Fruit fly (Drosophila melanogaster): ENCODE measurements around the gene heca.

Gene heca

DNA sequence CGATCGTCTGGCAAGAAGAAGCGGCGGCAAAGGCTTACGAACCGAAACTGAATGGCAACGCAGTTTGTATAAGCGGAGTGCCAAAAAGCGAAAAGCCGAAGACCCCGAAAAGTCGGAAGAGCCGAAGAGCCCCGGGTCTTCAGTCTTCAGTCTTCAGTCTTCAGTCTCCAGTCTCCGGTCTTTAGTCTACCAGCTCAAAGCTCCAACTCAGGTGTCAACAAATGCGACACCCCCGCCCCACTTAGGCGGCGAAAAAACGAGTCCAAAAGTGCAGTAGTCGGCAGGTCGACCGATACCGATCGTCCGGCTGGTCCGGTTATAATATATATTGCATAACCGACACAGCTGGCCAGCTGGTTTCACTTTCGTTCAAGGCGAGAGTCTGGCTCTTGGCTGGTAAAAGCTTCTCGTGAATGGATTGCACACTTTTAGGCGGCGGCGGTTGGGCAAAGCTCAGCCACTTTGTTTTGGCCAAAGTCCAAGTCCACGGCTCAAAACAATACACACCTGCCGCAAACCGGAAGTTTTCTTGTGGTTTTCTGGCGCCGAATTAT lies 34.4 kb upstream of the heca start, which contains the start of gene CG9737:
TSS of gene CG9737 (minus strand) at position 51 of the 554 bp plus-strand sequence.
- TF ChIP-seq Sox15 (GFP tag; optimal IDR thresholded peaks at IDR 0.05) (no peak), CG6792 (GFP tag; optimal IDR thresholded peaks at IDR 0.05) (no peak), CG9139 (GFP tag; optimal IDR thresholded peaks at IDR 0.05) (peak; percentile 89), Eip93F (GFP tag; optimal IDR thresholded peaks at IDR 0.05) (peak; percentile 27), eg (GFP tag; IDR thresholded peaks at IDR 0.05) (peak; percentile 82), Eip78C (GFP tag) (peak; percentile 90), dsx (GFP tag; optimal IDR thresholded peaks at IDR 0.05; ENCODE audit: poor library complexity, severe bottlenecking) (peak; percentile 63), lz (GFP tag; optimal IDR thresholded peaks at IDR 0.05) (no peak), CG3032 (tag; optimal IDR thresholded peaks at IDR 0.05) (peak; percentile 24), CG16779 (tag; optimal IDR thresholded peaks at IDR 0.05) (peak; percentile 84), Hr38 (GFP tag; optimal IDR thresholded peaks at IDR 0.05) (no peak), Hr4 (GFP tag; optimal IDR thresholded peaks at IDR 0.05) (peak; percentile 54), fkh (GFP tag; optimal IDR thresholded peaks at IDR 0.05) (no peak), salr (GFP tag; optimal IDR thresholded peaks at IDR 0.05) (peak; percentile 15 to 30), Sox14 (GFP tag; optimal IDR thresholded peaks at IDR 0.05) (peak; percentile 73), CG7368 (GFP tag; optimal IDR thresholded peaks at IDR 0.05) (peak; percentile 60), cyc (GFP tag; optimal IDR thresholded peaks at IDR 0.05) (peak; percentile 27), CG3919 (GFP tag; optimal IDR thresholded peaks at IDR 0.05) (peak; percentile 80), CG8319 (GFP tag; optimal IDR thresholded peaks at IDR 0.05) (peak; percentile 37), CG15336 (GFP tag; IDR thresholded peaks at IDR 0.05) (peak; percentile 62; the same call in 1 of the 2 replicates), CG6163 (GFP tag; IDR thresholded peaks at IDR 0.05) (peak; percentile 64; the same call in 2 of the 3 replicates), svp (GFP tag) (peak; percentile 84), CG6276 (GFP tag; optimal IDR thresholded peaks at IDR 0.05) (peak; percentile 92), acj6 (GFP tag; optimal IDR thresholded peaks at IDR 0.05) (no peak), pdm3 (GFP tag; optimal IDR thresholded peaks at IDR 0.05) (peak; percentile 43), fd85E (GFP tag; optimal IDR thresholded peaks at IDR 0.05) (peak; percentile 0), Ets96B (tag; optimal IDR thresholded peaks at IDR 0.05) (peak; percentile 3), Smox (GFP tag; optimal IDR thresholded peaks at IDR 0.05) (peak; percentile 23), dac (GFP tag; optimal IDR thresholded peaks at IDR 0.05) (peak; percentile 50), ss (GFP tag; optimal IDR thresholded peaks at IDR 0.05) (peak; percentile 86 to 92), esn (GFP tag; optimal IDR thresholded peaks at IDR 0.05) (peak; percentile 44), Hr39 (GFP tag; optimal IDR thresholded peaks at IDR 0.05) (no peak), CG10669 (GFP tag; optimal IDR thresholded peaks at IDR 0.05) (peak; percentile 61), topi (GFP tag; optimal IDR thresholded peaks at IDR 0.05) (peak; percentile 67), CG32006 (GFP tag; optimal IDR thresholded peaks at IDR 0.05) (peak; percentile 50), CG6854 (GFP tag; optimal IDR thresholded peaks at IDR 0.05) (peak; percentile 98), Met (GFP tag; optimal IDR thresholded peaks at IDR 0.05) (peak; percentile 67), CG4318 (GFP tag; optimal IDR thresholded peaks at IDR 0.05) (no peak), CG1621 (tag; optimal IDR thresholded peaks at IDR 0.05) (peak; percentile 85), achi (GFP tag; optimal IDR thresholded peaks at IDR 0.05) (peak; percentile 20), Gug (GFP tag; IDR thresholded peaks at IDR 0.05) (no peak), Blimp-1 (GFP tag; optimal IDR thresholded peaks at IDR 0.05) (peak; percentile 100), CG6808 (GFP tag; optimal IDR thresholded peaks at IDR 0.05) (peak; percentile 85), CG8119 (GFP tag; IDR thresholded peaks at IDR 0.05) (peak; percentile 65; the same call in 2 of the 3 replicates), Sox102F (GFP tag; optimal IDR thresholded peaks at IDR 0.05) (peak; percentile 72), CG11294 (GFP tag; IDR thresholded peaks at IDR 0.05) (no peak), vri (GFP tag; optimal IDR thresholded peaks at IDR 0.05) (peak; percentile 99), Lpt (GFP tag; optimal IDR thresholded peaks at IDR 0.05) (peak; percentile 61), CG11762 (GFP tag; optimal IDR thresholded peaks at IDR 0.05; ENCODE audit: insufficient read depth) (peak; percentile 39), Eip75B (GFP tag; optimal IDR thresholded peaks at IDR 0.05) (peak; percentile 68), CG11902 (GFP tag; optimal IDR thresholded peaks at IDR 0.05) (no peak)

All from whole organism, prepupa.